Worm (Caenorhabditis elegans) whole organism, late embryonic: ENCODE measurements around the gene epic-1.

Experiments
- F13H6.1 ChIP-seq: sonication (generic microtip); optimal IDR thresholded peaks from 2 replicates; lab custom pipeline; 2016; ENCODE audit warnings: missing genetic modification characterization, missing compliant biosample characterization
- K02D7.2 ChIP-seq: sonication (generic microtip); optimal IDR thresholded peaks from 2 replicates; lab custom pipeline; 2017; ENCODE audit warnings: mild to moderate bottlenecking, missing genetic modification characterization, missing compliant biosample characterization
- ahr-1 ChIP-seq: sonication (generic microtip); optimal IDR thresholded peaks from 2 replicates; lab custom pipeline; 2016; ENCODE audit warnings: missing genetic modification characterization, missing compliant biosample characterization
- ceh-14 ChIP-seq: sonication (generic microtip); optimal IDR thresholded peaks from 2 replicates; lab custom pipeline; 2016; ENCODE audit warnings: missing genotype, missing genetic modification characterization, missing compliant biosample characterization
- ceh-19 ChIP-seq: fragments of 200-800 bp; sonication (Bioruptor generic); optimal IDR thresholded peaks from 2 replicates; lab custom pipeline; 2018; ENCODE audit warnings: mild to moderate bottlenecking, missing genetic modification characterization, missing compliant biosample characterization
- ceh-22 ChIP-seq: sonication (generic microtip); optimal IDR thresholded peaks from 2 replicates; lab custom pipeline; 2017; ENCODE audit warnings: missing biosample characterization, missing genetic modification characterization
- ceh-24 ChIP-seq: sonication (generic microtip); optimal IDR thresholded peaks from 2 replicates; lab custom pipeline; 2016; ENCODE audit warnings: mild to moderate bottlenecking, missing genetic modification characterization, missing compliant biosample characterization
- ceh-30 ChIP-seq: fragments of 150-350 bp; optimal IDR thresholded peaks from 2 replicates; lab custom pipeline; 2014; ENCODE audit warnings: missing biosample characterization, missing genetic modification characterization
- ceh-31 ChIP-seq: sonication (generic microtip); optimal IDR thresholded peaks from 2 replicates; lab custom pipeline; 2016; ENCODE audit warnings: missing genetic modification characterization, missing compliant biosample characterization
- ceh-48 ChIP-seq: sonication (generic microtip); optimal IDR thresholded peaks from 2 replicates; lab custom pipeline; 2016; ENCODE audit warnings: missing genetic modification characterization, inconsistent platforms, missing compliant biosample characterization
- ceh-6 ChIP-seq: fragments of 200-800 bp; sonication (Bioruptor generic); optimal IDR thresholded peaks from 2 replicates; lab custom pipeline; 2018; ENCODE audit warnings: mild to moderate bottlenecking, missing genetic modification characterization, missing compliant biosample characterization
- dmd-4 ChIP-seq: sonication (generic microtip); optimal IDR thresholded peaks from 2 replicates; lab custom pipeline; 2016; ENCODE audit warnings: borderline replicate concordance, missing genetic modification characterization, missing compliant biosample characterization
- dve-1 ChIP-seq: sonication (generic microtip); optimal IDR thresholded peaks from 2 replicates; lab custom pipeline; 2017; ENCODE audit warnings: antibody characterized with exemption, mild to moderate bottlenecking, missing genetic modification characterization, missing compliant biosample characterization
- elt-2 ChIP-seq: sonication (generic microtip); optimal IDR thresholded peaks from 2 replicates; lab custom pipeline; 2016; ENCODE audit warnings: missing genetic modification reagents, missing genetic modification characterization, missing compliant biosample characterization
- ets-4 ChIP-seq: sonication (generic microtip); optimal IDR thresholded peaks from 2 replicates; lab custom pipeline; 2016; ENCODE audit warnings: missing genetic modification characterization, missing compliant biosample characterization
- eyg-1 ChIP-seq: sonication (generic microtip); optimal IDR thresholded peaks from 2 replicates; lab custom pipeline; 2016; ENCODE audit warnings: missing genotype, missing genetic modification characterization, missing compliant biosample characterization
- fax-1 ChIP-seq: sonication (generic microtip); optimal IDR thresholded peaks from 2 replicates; lab custom pipeline; 2016; ENCODE audit warnings: missing genotype, missing genetic modification characterization, missing compliant biosample characterization
- gmeb-2 ChIP-seq: sonication (generic microtip); optimal IDR thresholded peaks from 2 replicates; lab custom pipeline; 2016; ENCODE audit warnings: missing genetic modification characterization, inconsistent platforms, missing compliant biosample characterization
- hlh-15 ChIP-seq: sonication (generic microtip); optimal IDR thresholded peaks from 2 replicates; lab custom pipeline; 2016; ENCODE audit warnings: missing genetic modification characterization, missing compliant biosample characterization
- hlh-6 ChIP-seq: sonication (generic microtip); optimal IDR thresholded peaks from 2 replicates; lab custom pipeline; 2016; ENCODE audit warnings: missing genotype, missing genetic modification characterization, missing compliant biosample characterization
- lim-6 ChIP-seq: sonication (generic microtip); optimal IDR thresholded peaks from 2 replicates; lab custom pipeline; 2016; ENCODE audit warnings: missing genetic modification characterization, missing compliant biosample characterization
- lin-11 ChIP-seq: fragments of 200-800 bp; sonication (Bioruptor generic); optimal IDR thresholded peaks from 2 replicates; lab custom pipeline; 2018; ENCODE audit warnings: mild to moderate bottlenecking, missing genetic modification characterization, missing compliant biosample characterization
- mec-3 ChIP-seq: sonication (generic microtip); optimal IDR thresholded peaks from 2 replicates; lab custom pipeline; 2016; ENCODE audit warnings: borderline replicate concordance, missing genetic modification characterization, missing compliant biosample characterization
- nfya-1 ChIP-seq: sonication (generic microtip); optimal IDR thresholded peaks from 2 replicates; lab custom pipeline; 2017; ENCODE audit warnings: missing genetic modification characterization, mild to moderate bottlenecking, missing compliant biosample characterization, antibody characterized with exemption, moderate library complexity
- nhr-232 ChIP-seq: sonication (generic microtip); optimal IDR thresholded peaks from 2 replicates; lab custom pipeline; 2016; ENCODE audit warnings: missing genetic modification characterization, missing compliant biosample characterization
- pag-3 ChIP-seq: sonication (generic microtip); optimal IDR thresholded peaks from 2 replicates; lab custom pipeline; 2016; ENCODE audit warnings: missing compliant biosample characterization, missing genetic modification characterization, borderline replicate concordance
- pax-1 ChIP-seq: fragments of 150-350 bp; optimal IDR thresholded peaks from 2 replicates; lab custom pipeline; 2014; ENCODE audit warnings: missing biosample characterization, missing genetic modification characterization
- pha-2 ChIP-seq: sonication (generic microtip); optimal IDR thresholded peaks from 2 replicates; lab custom pipeline; 2017; ENCODE audit warnings: mild to moderate bottlenecking, missing genetic modification characterization, missing compliant biosample characterization
- pqm-1 ChIP-seq: sonication (generic microtip); optimal IDR thresholded peaks from 2 replicates; lab custom pipeline; 2016; ENCODE audit warnings: missing genetic modification characterization, missing compliant biosample characterization
- ref-2 ChIP-seq: sonication (generic microtip); optimal IDR thresholded peaks from 2 replicates; lab custom pipeline; 2016; ENCODE audit warnings: missing genetic modification characterization, missing compliant biosample characterization
- rnt-1 ChIP-seq: sonication (generic microtip); optimal IDR thresholded peaks from 2 replicates; lab custom pipeline; 2016; ENCODE audit warnings: missing genetic modification characterization, missing compliant biosample characterization
- sox-2 ChIP-seq: fragments of 200-800 bp; sonication (Bioruptor generic); IDR thresholded peaks from 2 replicates; pipeline ENCODE4 v1.3.6; 2022; ENCODE audit warnings: missing genetic modification reagents, missing genetic modification characterization, missing compliant biosample characterization
- tbx-2 ChIP-seq: sonication (generic microtip); optimal IDR thresholded peaks from 2 replicates; lab custom pipeline; 2016; ENCODE audit warnings: missing genetic modification characterization, missing compliant biosample characterization
- unc-42 ChIP-seq: sonication (generic microtip); optimal IDR thresholded peaks from 2 replicates; lab custom pipeline; 2016; ENCODE audit warnings: missing genotype, missing genetic modification characterization, missing compliant biosample characterization
- unc-55 ChIP-seq: sonication (generic microtip); optimal IDR thresholded peaks from 2 replicates; lab custom pipeline; 2017; ENCODE audit warnings: missing biosample characterization, missing genetic modification reagents, missing genetic modification characterization
- zip-5 ChIP-seq: sonication (generic microtip); optimal IDR thresholded peaks from 2 replicates; lab custom pipeline; 2016; ENCODE audit warnings: missing genetic modification characterization, missing compliant biosample characterization

epic-1 gene

DNA sequence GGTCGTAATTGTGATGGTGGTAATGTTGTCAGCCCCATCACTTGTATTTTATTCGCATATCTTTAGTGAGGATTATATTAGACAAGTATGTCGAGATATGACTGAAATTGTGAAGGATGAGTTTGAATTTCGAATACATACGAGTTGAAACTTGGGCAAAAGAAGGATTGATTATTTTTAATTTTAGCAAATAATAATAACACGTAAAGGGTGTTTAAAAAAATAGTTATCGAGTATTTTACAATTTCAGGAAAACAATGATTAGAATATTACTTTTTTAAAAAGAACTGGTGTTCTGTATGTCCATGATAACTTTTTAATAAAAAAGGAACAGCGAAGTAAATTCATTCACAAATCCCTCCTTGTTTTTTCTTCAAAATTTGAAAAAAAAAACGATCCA, 21.3 kb downstream of the epic-1 start, which contains the start of gene F11E6.8:
Gene F11E6.8 (minus strand): TSS at position 101 of the 400 bp plus-strand sequence.
- TF ChIP-seq lin-11 (tag; lab: Kevin White, UChicago) (no peak), ceh-24 (tag; lab: Kevin White, UChicago) (no peak), hlh-6 (tag; lab: Kevin White, UChicago) (no peak), ceh-22 (tag; lab: Kevin White, UChicago) (no peak), lim-6 (tag; lab: Kevin White, UChicago) (no peak)

DNA sequence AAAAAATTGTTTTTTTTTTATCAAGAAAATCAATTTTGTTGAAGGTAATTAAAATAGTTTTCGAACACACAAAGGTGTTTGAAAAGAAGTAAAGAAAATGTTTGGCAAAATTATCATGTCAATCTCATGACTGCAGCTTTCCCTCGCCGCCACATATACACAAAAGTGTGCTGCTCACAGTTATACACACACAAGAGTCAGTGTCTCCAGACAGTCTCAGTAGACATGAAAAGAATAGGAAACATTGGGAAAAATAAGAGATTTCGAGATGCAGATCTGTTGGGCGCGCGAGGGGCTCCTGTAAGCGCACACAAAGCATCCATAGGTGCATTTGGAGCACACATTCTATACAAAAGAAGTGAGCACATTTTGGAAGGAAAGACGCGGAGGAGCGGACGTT, 23.4 kb downstream of the epic-1 start:
- TF ChIP-seq dve-1 (tag; lab: Kevin White, UChicago): no peak
- no peak for TF ChIP-seq mec-3 (tag; lab: Kevin White, UChicago)
- TF ChIP-seq tbx-2 (tag; lab: Kevin White, UChicago): no peak
- TF ChIP-seq dmd-4 (tag; lab: Kevin White, UChicago): no peak
- no peak for TF ChIP-seq rnt-1 (tag; lab: Kevin White, UChicago)
- no peak for TF ChIP-seq pha-2 (tag; lab: Kevin White, UChicago)
- no peak for TF ChIP-seq F13H6.1
- no peak for TF ChIP-seq sox-2 (GFP tag; lab: Robert Waterston, UW)
- no peak for TF ChIP-seq K02D7.2
- no peak for TF ChIP-seq ahr-1
- no peak for TF ChIP-seq pag-3 (tag; lab: Kevin White, UChicago)
- TF ChIP-seq ceh-31 (tag; lab: Kevin White, UChicago): no peak
- TF ChIP-seq nhr-232: no peak
- TF ChIP-seq ceh-24 (tag; lab: Kevin White, UChicago): no peak
- TF ChIP-seq ref-2 (tag; lab: Kevin White, UChicago): no peak
- TF ChIP-seq gmeb-2 (tag; lab: Kevin White, UChicago): no peak

DNA sequence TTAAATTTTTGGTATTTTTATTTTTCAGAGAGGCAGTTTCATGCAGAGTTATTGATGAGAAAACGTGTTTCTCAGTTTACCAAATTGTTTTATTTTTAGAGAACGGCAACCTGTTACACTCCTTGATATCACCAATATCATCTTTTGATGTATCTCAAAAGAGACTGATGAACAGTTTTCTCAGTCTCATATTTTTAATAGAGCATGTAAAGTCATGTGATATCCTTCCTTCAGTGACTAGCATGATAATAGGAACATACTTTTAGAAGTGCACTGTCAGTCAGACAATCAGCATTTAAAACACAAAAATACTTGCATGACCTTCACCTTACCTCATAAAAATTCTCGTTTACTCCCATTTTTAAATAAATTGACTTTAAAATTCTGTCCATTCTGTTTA, 29.2 kb downstream of the epic-1 start, which contains the start of gene F11E6.11:
Gene F11E6.11 (plus strand): TSS at position 325 of the 400 bp plus-strand sequence.
- TF ChIP-seq ceh-14 (tag; lab: Kevin White, UChicago) (no peak), unc-55 (no peak), rnt-1 (tag; lab: Kevin White, UChicago) (no peak), pag-3 (tag; lab: Kevin White, UChicago) (no peak), hlh-15 (tag; lab: Kevin White, UChicago) (no peak), eyg-1 (tag; lab: Kevin White, UChicago) (no peak), ceh-19 (GFP tag; lab: Kevin White, UChicago) (no peak), ceh-48 (tag; lab: Kevin White, UChicago) (no peak), fax-1 (tag; lab: Kevin White, UChicago) (no peak), nfya-1 (tag; lab: Kevin White, UChicago) (no peak), ref-2 (tag; lab: Kevin White, UChicago) (no peak), ets-4 (tag; lab: Kevin White, UChicago) (no peak), pqm-1 (tag; lab: Kevin White, UChicago) (no peak), ceh-6 (GFP tag; lab: Kevin White, UChicago) (no peak)

DNA sequence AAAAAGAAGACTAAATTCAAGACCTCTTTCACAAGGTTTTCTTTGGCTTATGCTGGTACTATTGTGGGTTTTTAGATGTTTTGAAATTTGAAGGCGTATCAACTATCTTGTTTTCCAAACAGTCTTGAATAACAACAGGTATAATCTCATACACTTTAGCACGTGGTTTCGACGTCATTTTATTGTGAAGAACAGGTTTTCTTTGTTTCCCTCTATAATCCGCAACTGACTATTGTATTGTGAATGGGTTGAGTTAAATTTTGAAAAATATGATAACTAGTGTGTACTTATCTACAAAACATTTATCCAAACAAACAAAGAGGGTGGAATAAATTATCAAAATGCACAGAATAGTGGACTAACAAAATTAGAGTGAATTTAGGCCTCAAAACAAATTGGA, 30.5 kb downstream of the epic-1 start:
- TF ChIP-seq unc-42 (tag; lab: Kevin White, UChicago) (no peak), ceh-14 (tag; lab: Kevin White, UChicago) (no peak)
- TF ChIP-seq, all 69 proteins: peak for 0

DNA sequence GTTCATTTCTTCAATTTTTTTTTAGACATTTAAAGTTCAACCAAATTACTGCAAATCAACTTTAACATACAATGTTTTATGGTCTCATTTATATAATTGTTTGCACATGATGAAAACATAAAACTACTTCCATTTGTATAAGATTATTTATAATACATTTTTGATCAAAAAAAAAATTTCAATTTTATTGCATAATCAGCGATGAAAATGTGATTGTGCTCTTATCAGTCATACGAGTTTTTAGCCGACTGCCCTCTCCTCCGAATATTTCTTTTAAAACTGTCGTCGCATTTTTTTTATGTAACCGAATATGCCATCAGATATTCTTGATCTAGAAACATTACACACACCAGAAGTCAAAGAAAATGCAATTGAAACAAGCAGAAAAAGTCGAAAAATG, 31.3 kb downstream of the epic-1 start, which contains the start of gene F08A7.1:
Gene F08A7.1 (plus strand): TSS at position 191 of the 400 bp plus-strand sequence.
- no peak for TF ChIP-seq elt-2
- TF ChIP-seq pax-1 (tag; lab: Kevin White, UChicago): no peak
- no peak for TF ChIP-seq ceh-30 (tag; lab: Kevin White, UChicago)
- TF ChIP-seq pha-2 (tag; lab: Kevin White, UChicago): no peak
- no peak for TF ChIP-seq ceh-14 (tag; lab: Kevin White, UChicago)
- TF ChIP-seq F13H6.1: no peak
- TF ChIP-seq zip-5 (tag; lab: Kevin White, UChicago): no peak
- no peak for TF ChIP-seq rnt-1 (tag; lab: Kevin White, UChicago)
- no peak for TF ChIP-seq lim-6 (tag; lab: Kevin White, UChicago)
